Worm (Caenorhabditis elegans) whole organism, midembryonic: ENCODE results near the gene txt-8.

Experiments used
- flt-1 ChIP-seq: fragments of 200-800 bp; sonication (Bioruptor generic); IDR thresholded peaks from 2 replicates; pipeline ENCODE4 v1.3.6; 2022; ENCODE audit warnings: missing genetic modification characterization, missing compliant biosample characterization
- med-1 ChIP-seq: sonication (generic microtip); optimal IDR thresholded peaks from 2 replicates; lab custom pipeline; 2017; ENCODE audit warnings: missing genetic modification characterization, mild to moderate bottlenecking, missing compliant biosample characterization, antibody characterized with exemption, missing genetic modification reagents; ENCODE audit not compliant: insufficient read depth
- ref-1 ChIP-seq: fragments of 200-800 bp; sonication (Bioruptor generic); conservative IDR thresholded peaks from 2 replicates; pipeline ENCODE4 v1.3.6; 2022; ENCODE audit warnings: missing genetic modification reagents, missing genetic modification characterization, missing compliant biosample characterization
- tab-1 ChIP-seq: fragments of 200-800 bp; sonication (Bioruptor generic); IDR thresholded peaks from 2 replicates; pipeline ENCODE4 v1.3.6; 2022; ENCODE audit warnings: missing genetic modification characterization, missing compliant biosample characterization

- TF ChIP-seq flt-1 (GFP tag; lab: Robert Waterston, UW) = no peak
- no peak for TF ChIP-seq ref-1 (GFP tag; lab: Robert Waterston, UW)
- TF ChIP-seq med-1 (GFP tag; lab: Kevin White, UChicago) = no peak
- TF ChIP-seq tab-1 (GFP tag; lab: Robert Waterston, UW) = no peak
These were observed 49.6 kb upstream of the txt-8 start, which contains the start of gene C08E8.9 for ce11 chrV:18364558-18364957.
